Fruit fly (Drosophila melanogaster): Measurements from ENCODE around the gene CG7579.

Gene CG7579

dm6 chr3L:15700338-15700966 is 17.2 kb upstream of the CG7579 start (continued):
- TF ChIP-seq jim (GFP tag; optimal IDR thresholded peaks at IDR 0.05), result no peak

dm6 chr3L:15699626-15700337 is 16.5 kb upstream of the CG7579 start, which contains the start of gene comm2:
Gene comm2, minus strand, starts transcription at chr3L:15699850.
- TF ChIP-seq br (GFP tag; optimal IDR thresholded peaks at IDR 0.05) (no peak), Vsx2 (GFP tag; optimal IDR thresholded peaks at IDR 0.05; ENCODE audit: partially characterized antibody) (peak; percentile 39), Hr83 (GFP tag; optimal IDR thresholded peaks at IDR 0.05; ENCODE audit: poor library complexity, severe bottlenecking) (peak; percentile 36), CrebA (GFP tag; optimal IDR thresholded peaks at IDR 0.05; ENCODE audit: borderline replicate concordance) (no peak), Dif (GFP tag; optimal IDR thresholded peaks at IDR 0.05; ENCODE audit: partially characterized antibody) (peak; percentile 69), Hnf4 (GFP tag; optimal IDR thresholded peaks at IDR 0.05) (peak; percentile 6), dl (GFP tag; optimal IDR thresholded peaks at IDR 0.05; ENCODE audit: insufficient read depth in 1 of 2, partially characterized antibody in 2 of 2) (peak; percentile 68 to 69), h (GFP tag; optimal IDR thresholded peaks at IDR 0.05) (peak; percentile 51)

dm6 chr3L:15697916-15698315 is 14.7 kb upstream of the CG7579 start:
- TF ChIP-seq Dfd (GFP tag; optimal IDR thresholded peaks at IDR 0.05) (peak; percentile 94), Hr83 (GFP tag; optimal IDR thresholded peaks at IDR 0.05; ENCODE audit: poor library complexity, severe bottlenecking) (no peak)

dm6 chr3L:15695195-15695594 is 11.9 kb upstream of the CG7579 start:
- TF ChIP-seq h (GFP tag; optimal IDR thresholded peaks at IDR 0.05), result no peak
- no peak for TF ChIP-seq sage (GFP tag; optimal IDR thresholded peaks at IDR 0.05)
- TF ChIP-seq tai (GFP tag; optimal IDR thresholded peaks at IDR 0.05), result no peak
- no peak for TF ChIP-seq sv (GFP tag; optimal IDR thresholded peaks at IDR 0.05)
- no peak for TF ChIP-seq woc (GFP tag; optimal IDR thresholded peaks at IDR 0.05)
- no peak for TF ChIP-seq brk (GFP tag; optimal IDR thresholded peaks at IDR 0.05)
- no peak for TF ChIP-seq psq (GFP tag; optimal IDR thresholded peaks at IDR 0.05)
- TF ChIP-seq Abd-B (GFP tag; optimal IDR thresholded peaks at IDR 0.05), result no peak
- no peak for TF ChIP-seq ey (GFP tag; optimal IDR thresholded peaks at IDR 0.05)
- no peak for TF ChIP-seq dsf (GFP tag; optimal IDR thresholded peaks at IDR 0.05; ENCODE audit: borderline replicate concordance)
- no peak for TF ChIP-seq OdsH (GFP tag; optimal IDR thresholded peaks at IDR 0.05)
- TF ChIP-seq usp (GFP tag; optimal IDR thresholded peaks at IDR 0.05), result no peak
- no peak for TF ChIP-seq CG9705 (GFP tag; optimal IDR thresholded peaks at IDR 0.05)
- no peak for TF ChIP-seq Dfd (GFP tag; optimal IDR thresholded peaks at IDR 0.05)

dm6 chr3L:15694406-15694805 is 11.2 kb upstream of the CG7579 start:
- TF ChIP-seq woc (GFP tag; optimal IDR thresholded peaks at IDR 0.05) (no peak), OdsH (GFP tag; optimal IDR thresholded peaks at IDR 0.05) (peak; percentile 18)

- no peak for TF ChIP-seq CrebA (GFP tag; optimal IDR thresholded peaks at IDR 0.05; ENCODE audit: borderline replicate concordance)
- peak; percentile 28 for TF ChIP-seq psq (GFP tag; optimal IDR thresholded peaks at IDR 0.05)
- no peak for TF ChIP-seq N (GFP tag; optimal IDR thresholded peaks at IDR 0.05)
- TF ChIP-seq br (GFP tag; optimal IDR thresholded peaks at IDR 0.05), result no peak
- no peak for TF ChIP-seq lola (GFP tag; optimal IDR thresholded peaks at IDR 0.05)
Observed at dm6 chr3L:15692794-15693532, 9.7 kb upstream of the CG7579 start.

dm6 chr3L:15692388-15692787 is 9.1 kb upstream of the CG7579 start:
- no peak for TF ChIP-seq OdsH (GFP tag; optimal IDR thresholded peaks at IDR 0.05)
- no peak for TF ChIP-seq lola (GFP tag; optimal IDR thresholded peaks at IDR 0.05)
- no peak for TF ChIP-seq sage (GFP tag; optimal IDR thresholded peaks at IDR 0.05)
- TF ChIP-seq Hr78 (GFP tag; optimal IDR thresholded peaks at IDR 0.05), result no peak
- no peak for TF ChIP-seq h (GFP tag; optimal IDR thresholded peaks at IDR 0.05)
- TF ChIP-seq CrebA (GFP tag; optimal IDR thresholded peaks at IDR 0.05; ENCODE audit: borderline replicate concordance), result no peak
- no peak for TF ChIP-seq jim (GFP tag; optimal IDR thresholded peaks at IDR 0.05)
- no peak for TF ChIP-seq N (GFP tag; optimal IDR thresholded peaks at IDR 0.05)
- TF ChIP-seq Sp1 (GFP tag; optimal IDR thresholded peaks at IDR 0.05), result no peak
- TF ChIP-seq br (GFP tag; optimal IDR thresholded peaks at IDR 0.05), result no peak
- TF ChIP-seq HLH106 (tag; optimal IDR thresholded peaks at IDR 0.05), result no peak
- no peak for TF ChIP-seq Jra (GFP tag; optimal IDR thresholded peaks at IDR 0.05)
